Worm (Caenorhabditis elegans): ENCODE data around the gene cox-14.

DNA sequence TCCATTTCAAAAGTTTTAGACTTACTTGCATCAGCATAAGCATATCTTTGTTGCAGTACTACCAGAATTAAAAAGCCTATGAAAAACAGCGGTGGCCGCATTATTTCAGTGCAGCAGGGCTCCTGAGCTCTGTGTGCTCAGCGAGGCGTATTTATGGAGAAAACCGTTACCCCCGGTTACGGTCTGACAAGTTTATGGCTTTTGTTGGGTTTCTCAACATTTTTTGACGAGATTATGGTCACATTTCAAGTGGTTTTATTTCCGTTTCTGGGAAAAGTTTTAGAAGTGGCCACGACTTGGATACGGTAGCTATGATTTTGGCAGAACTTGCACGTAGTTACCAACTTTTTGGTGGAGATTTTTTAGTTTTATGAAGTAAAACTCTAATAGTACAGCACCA lies 15.2 kb downstream of the cox-14 start, which contains the start of gene paml-1:
- TF ChIP-seq mdl-1 (tag; optimal IDR thresholded peaks at IDR 0.05) (no peak), fkh-10 (GFP tag; optimal IDR thresholded peaks at IDR 0.05) (no peak), elt-2 (tag; optimal IDR thresholded peaks at IDR 0.05) (no peak), elt-3 (tag; optimal IDR thresholded peaks at IDR 0.05) (no peak), ama-1 (optimal IDR thresholded peaks at IDR 0.05) (no peak), elt-1 (tag; optimal IDR thresholded peaks at IDR 0.05) (no peak), sea-2 (GFP tag; optimal IDR thresholded peaks at IDR 0.05) (no peak), nhr-25 (tag; optimal IDR thresholded peaks at IDR 0.05) (no peak), nhr-28 (tag; optimal IDR thresholded peaks at IDR 0.05) (no peak), nhr-12 (tag; optimal IDR thresholded peaks at IDR 0.05) (no peak), nhr-67 (tag; optimal IDR thresholded peaks at IDR 0.05) (no peak), nhr-11 (tag; optimal IDR thresholded peaks at IDR 0.05) (no peak), mml-1 (tag; optimal IDR thresholded peaks at IDR 0.05) (no peak), daf-12 (tag; optimal IDR thresholded peaks at IDR 0.05) (no peak)
